Worm (Caenorhabditis elegans) whole organism, late embryonic: ENCODE measurements around the gene nmur-2.

Source experiments
- C08G9.2 ChIP-seq: sonication (generic microtip); optimal IDR thresholded peaks from 2 replicates; lab custom pipeline; 2016; ENCODE audit warnings: mild to moderate bottlenecking, missing genetic modification characterization, moderate library complexity, missing compliant biosample characterization
- C38D4.7 ChIP-seq: fragments of 200-800 bp; sonication (Bioruptor generic); optimal IDR thresholded peaks from 2 replicates; lab custom pipeline; 2018; ENCODE audit warnings: mild to moderate bottlenecking, missing genetic modification characterization, moderate library complexity, missing compliant biosample characterization
- K09A11.1 ChIP-seq: sonication (generic microtip); optimal IDR thresholded peaks from 2 replicates; lab custom pipeline; 2017; ENCODE audit warnings: antibody characterized with exemption, mild to moderate bottlenecking, missing genetic modification characterization, missing compliant biosample characterization; ENCODE audit not compliant: insufficient read depth
- ceh-18 ChIP-seq: sonication (generic microtip); optimal IDR thresholded peaks from 2 replicates; lab custom pipeline; 2016; ENCODE audit warnings: missing genetic modification characterization, missing compliant biosample characterization
- ceh-22 ChIP-seq: sonication (generic microtip); optimal IDR thresholded peaks from 2 replicates; lab custom pipeline; 2017; ENCODE audit warnings: missing biosample characterization, missing genetic modification characterization
- ceh-24 ChIP-seq: sonication (generic microtip); optimal IDR thresholded peaks from 2 replicates; lab custom pipeline; 2016; ENCODE audit warnings: mild to moderate bottlenecking, missing genetic modification characterization, missing compliant biosample characterization
- ceh-31 ChIP-seq: sonication (generic microtip); optimal IDR thresholded peaks from 2 replicates; lab custom pipeline; 2016; ENCODE audit warnings: missing genetic modification characterization, missing compliant biosample characterization
- ceh-34 ChIP-seq: sonication (generic microtip); optimal IDR thresholded peaks from 2 replicates; lab custom pipeline; 2016; ENCODE audit warnings: mild to moderate bottlenecking, missing genetic modification characterization, missing compliant biosample characterization
- ceh-6 ChIP-seq: fragments of 200-800 bp; sonication (Bioruptor generic); optimal IDR thresholded peaks from 2 replicates; lab custom pipeline; 2018; ENCODE audit warnings: mild to moderate bottlenecking, missing genetic modification characterization, missing compliant biosample characterization
- ceh-9 ChIP-seq: sonication (generic microtip); optimal IDR thresholded peaks from 2 replicates; lab custom pipeline; 2016; ENCODE audit warnings: mild to moderate bottlenecking, missing genetic modification characterization, inconsistent platforms, missing compliant biosample characterization
- che-1 ChIP-seq: sonication (generic microtip); optimal IDR thresholded peaks from 2 replicates; lab custom pipeline; 2016; ENCODE audit warnings: mild to moderate bottlenecking, missing genetic modification characterization, missing compliant biosample characterization
- dmd-4 ChIP-seq: sonication (generic microtip); optimal IDR thresholded peaks from 2 replicates; lab custom pipeline; 2016; ENCODE audit warnings: borderline replicate concordance, missing genetic modification characterization, missing compliant biosample characterization
- dve-1 ChIP-seq: sonication (generic microtip); optimal IDR thresholded peaks from 2 replicates; lab custom pipeline; 2017; ENCODE audit warnings: antibody characterized with exemption, mild to moderate bottlenecking, missing genetic modification characterization, missing compliant biosample characterization
- elt-2 ChIP-seq: sonication (generic microtip); optimal IDR thresholded peaks from 2 replicates; lab custom pipeline; 2016; ENCODE audit warnings: missing genetic modification reagents, missing genetic modification characterization, missing compliant biosample characterization
- elt-4 ChIP-seq: sonication (generic microtip); optimal IDR thresholded peaks from 2 replicates; lab custom pipeline; 2016; ENCODE audit warnings: missing genetic modification characterization, missing compliant biosample characterization
- ets-4 ChIP-seq: sonication (generic microtip); optimal IDR thresholded peaks from 2 replicates; lab custom pipeline; 2016; ENCODE audit warnings: missing genetic modification characterization, missing compliant biosample characterization
- hlh-13 ChIP-seq: fragments of 200-800 bp; sonication (Bioruptor generic); optimal IDR thresholded peaks from 2 replicates; lab custom pipeline; 2018; ENCODE audit warnings: mild to moderate bottlenecking, missing genetic modification characterization, missing compliant biosample characterization
- hlh-15 ChIP-seq: sonication (generic microtip); optimal IDR thresholded peaks from 2 replicates; lab custom pipeline; 2016; ENCODE audit warnings: missing genetic modification characterization, missing compliant biosample characterization
- hlh-6 ChIP-seq: sonication (generic microtip); optimal IDR thresholded peaks from 2 replicates; lab custom pipeline; 2016; ENCODE audit warnings: missing genotype, missing genetic modification characterization, missing compliant biosample characterization
- lin-11 ChIP-seq: fragments of 200-800 bp; sonication (Bioruptor generic); optimal IDR thresholded peaks from 2 replicates; lab custom pipeline; 2018; ENCODE audit warnings: mild to moderate bottlenecking, missing genetic modification characterization, missing compliant biosample characterization
- madf-2 ChIP-seq: sonication (generic microtip); optimal IDR thresholded peaks from 2 replicates; lab custom pipeline; 2017; ENCODE audit warnings: missing genetic modification characterization, missing compliant biosample characterization
- mec-3 ChIP-seq: sonication (generic microtip); optimal IDR thresholded peaks from 2 replicates; lab custom pipeline; 2016; ENCODE audit warnings: borderline replicate concordance, missing genetic modification characterization, missing compliant biosample characterization
- nfya-1 ChIP-seq: sonication (generic microtip); optimal IDR thresholded peaks from 2 replicates; lab custom pipeline; 2017; ENCODE audit warnings: missing genetic modification characterization, mild to moderate bottlenecking, missing compliant biosample characterization, antibody characterized with exemption, moderate library complexity
- pax-1 ChIP-seq: fragments of 150-350 bp; optimal IDR thresholded peaks from 2 replicates; lab custom pipeline; 2014; ENCODE audit warnings: missing biosample characterization, missing genetic modification characterization
- pha-2 ChIP-seq: sonication (generic microtip); optimal IDR thresholded peaks from 2 replicates; lab custom pipeline; 2017; ENCODE audit warnings: mild to moderate bottlenecking, missing genetic modification characterization, missing compliant biosample characterization
- pha-4 ChIP-seq: fragments of 150-350 bp; optimal IDR thresholded peaks from 2 replicates; lab custom pipeline; 2018; ENCODE audit warnings: missing biosample characterization, missing genetic modification reagents, missing genetic modification characterization
- pqm-1 ChIP-seq: sonication (generic microtip); optimal IDR thresholded peaks from 2 replicates; lab custom pipeline; 2016; ENCODE audit warnings: missing genetic modification characterization, missing compliant biosample characterization
- pros-1 ChIP-seq: fragments of 150-350 bp; optimal IDR thresholded peaks from 2 replicates; lab custom pipeline; 2014; ENCODE audit warnings: missing biosample characterization, missing genetic modification reagents, missing genetic modification characterization
- rnt-1 ChIP-seq: sonication (generic microtip); optimal IDR thresholded peaks from 2 replicates; lab custom pipeline; 2016; ENCODE audit warnings: missing genetic modification characterization, missing compliant biosample characterization
- sox-4 ChIP-seq: sonication (generic microtip); optimal IDR thresholded peaks from 2 replicates; lab custom pipeline; 2017; ENCODE audit warnings: mild to moderate bottlenecking, missing genetic modification characterization, inconsistent platforms, missing compliant biosample characterization
- syd-9 ChIP-seq: sonication (generic microtip); optimal IDR thresholded peaks from 2 replicates; lab custom pipeline; 2016; ENCODE audit warnings: mild to moderate bottlenecking, missing genetic modification characterization, moderate library complexity, missing compliant biosample characterization
- tbx-2 ChIP-seq: sonication (generic microtip); optimal IDR thresholded peaks from 2 replicates; lab custom pipeline; 2016; ENCODE audit warnings: missing genetic modification characterization, missing compliant biosample characterization
- ttx-3 ChIP-seq: sonication (generic microtip); optimal IDR thresholded peaks from 2 replicates; lab custom pipeline; 2016; ENCODE audit warnings: missing genetic modification reagents, missing genetic modification characterization, missing compliant biosample characterization
- unc-42 ChIP-seq: sonication (generic microtip); optimal IDR thresholded peaks from 2 replicates; lab custom pipeline; 2016; ENCODE audit warnings: missing genotype, missing genetic modification characterization, missing compliant biosample characterization
- unc-55 ChIP-seq: sonication (generic microtip); optimal IDR thresholded peaks from 2 replicates; lab custom pipeline; 2017; ENCODE audit warnings: missing biosample characterization, missing genetic modification reagents, missing genetic modification characterization
- unc-86 ChIP-seq: sonication (generic microtip); optimal IDR thresholded peaks from 2 replicates; lab custom pipeline; 2016; ENCODE audit warnings: missing genetic modification characterization, missing compliant biosample characterization
- zip-5 ChIP-seq: sonication (generic microtip); optimal IDR thresholded peaks from 2 replicates; lab custom pipeline; 2016; ENCODE audit warnings: missing genetic modification characterization, missing compliant biosample characterization
- ztf-16 ChIP-seq: sonication (generic microtip); optimal IDR thresholded peaks from 2 replicates; lab custom pipeline; 2017; ENCODE audit warnings: missing genetic modification characterization, missing compliant biosample characterization

Gene nmur-2

ce11 chrII:159294-159922 is 34.6 kb upstream of the nmur-2 start (continued):
- TF ChIP-seq pha-2 (tag; lab: Kevin White, UChicago) (no peak), ttx-3 (tag; lab: Kevin White, UChicago) (no peak), ceh-9 (no peak), sox-4 (no peak), pha-4 (no peak), unc-86 (tag; lab: Kevin White, UChicago) (no peak), pax-1 (tag; lab: Kevin White, UChicago) (no peak), elt-2 (peak; percentile 5), ets-4 (tag; lab: Kevin White, UChicago) (no peak), ceh-24 (tag; lab: Kevin White, UChicago) (no peak), syd-9 (tag; lab: Kevin White, UChicago) (no peak), nfya-1 (tag; lab: Kevin White, UChicago) (peak; percentile 62), zip-5 (no peak), hlh-15 (tag; lab: Kevin White, UChicago) (no peak), ceh-22 (tag; lab: Kevin White, UChicago) (no peak), K09A11.1 (tag; lab: Kevin White, UChicago) (no peak), ztf-16 (tag; lab: Kevin White, UChicago) (no peak), madf-2 (no peak), unc-55 (GFP tag; lab: Kevin White, UChicago) (peak; percentile 64)

DNA sequence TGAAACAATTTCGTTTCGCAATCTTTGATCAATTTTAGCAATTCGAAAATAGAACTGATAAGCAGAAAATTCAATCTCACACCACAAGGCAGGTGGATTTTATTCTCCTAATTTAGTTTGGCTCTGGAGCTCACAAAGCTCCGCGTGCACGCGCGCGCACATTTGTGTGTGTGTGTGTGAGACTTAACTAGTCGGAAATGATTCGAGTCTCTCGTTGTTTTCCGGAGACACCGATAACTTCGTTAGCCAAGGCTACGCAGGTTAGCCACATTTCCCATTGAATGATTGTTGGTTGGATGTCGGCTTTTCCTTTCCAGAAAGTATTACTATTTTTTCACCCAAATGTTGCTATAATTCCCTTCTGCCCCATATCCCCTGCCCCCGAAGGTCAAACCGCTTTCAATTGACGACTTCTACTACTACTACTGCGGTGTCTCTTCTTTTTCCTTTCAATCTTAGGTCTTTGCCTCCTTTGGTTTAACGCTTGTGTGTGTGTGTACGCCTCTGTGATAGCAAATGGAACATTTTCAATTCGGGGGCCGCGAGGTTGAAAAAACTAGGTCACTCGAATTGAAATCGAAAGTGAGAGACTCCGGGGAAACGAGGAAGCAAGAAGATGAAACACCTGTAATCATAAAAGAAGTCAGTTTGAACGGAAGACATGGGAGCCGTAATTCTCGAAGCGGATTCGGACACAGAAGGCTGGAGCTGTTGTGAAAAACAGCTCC is 33.4 kb upstream of the nmur-2 start:
- TF ChIP-seq syd-9 (tag; lab: Kevin White, UChicago) (no peak), dmd-4 (tag; lab: Kevin White, UChicago) (peak; percentile 21), unc-42 (tag; lab: Kevin White, UChicago) (peak; percentile 93), K09A11.1 (tag; lab: Kevin White, UChicago) (no peak), pros-1 (no peak), rnt-1 (tag; lab: Kevin White, UChicago) (peak; percentile 5)

DNA sequence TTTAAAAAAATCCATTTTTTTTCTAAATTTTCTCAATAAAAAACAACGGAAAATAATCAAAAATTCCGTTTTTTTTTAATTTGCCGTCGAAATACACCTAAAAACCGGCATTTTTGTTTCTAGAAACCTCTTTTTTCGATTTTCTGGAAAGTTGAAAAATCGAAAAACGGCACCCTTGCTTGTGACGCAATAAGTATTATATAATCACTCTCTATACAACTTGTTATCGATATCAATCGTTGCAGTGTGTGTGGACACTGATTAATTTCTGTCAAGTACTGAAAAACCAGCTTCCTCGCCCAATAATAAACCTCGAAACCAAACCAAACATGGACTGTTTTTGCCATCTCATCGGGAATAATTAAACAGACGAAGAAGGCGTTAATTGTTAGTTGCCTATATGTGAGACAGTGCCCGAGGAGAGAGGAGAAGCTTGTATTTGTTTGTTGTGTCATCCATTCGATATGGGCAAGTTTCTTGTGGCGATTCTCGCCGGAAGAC is 32.2 kb upstream of the nmur-2 start:
- TF ChIP-seq hlh-6 (no peak), zip-5 (no peak), ceh-9 (no peak), elt-2 (peak; percentile 65)

DNA sequence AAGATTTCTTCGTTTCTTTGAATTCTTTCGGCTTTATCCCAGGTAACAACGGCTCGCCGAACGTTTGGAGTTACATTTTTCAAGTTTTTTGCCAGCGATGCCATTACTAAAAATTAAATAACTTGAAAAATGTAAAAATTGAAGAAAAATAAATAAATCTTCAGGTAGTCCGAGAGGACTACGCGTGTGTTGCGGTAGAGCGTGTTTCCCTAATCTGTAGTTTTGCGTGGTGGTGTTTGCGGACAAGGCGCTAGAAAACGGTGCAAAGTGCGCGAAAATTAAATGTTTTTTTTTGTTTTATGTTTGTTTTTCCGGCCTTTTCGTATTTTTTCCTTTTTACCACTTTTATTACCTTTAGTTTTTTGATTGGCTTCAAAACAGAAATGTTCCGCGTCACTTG is 31.1 kb upstream of the nmur-2 start, which contains the start of gene mrpl-28:
Gene mrpl-28, minus strand, starts transcription at position 106 of the 400 bp plus-strand sequence.
- TF ChIP-seq mec-3 (tag; lab: Kevin White, UChicago) (no peak), C08G9.2 (tag; lab: Kevin White, UChicago) (peak; percentile 46), che-1 (tag; lab: Kevin White, UChicago) (no peak), dve-1 (tag; lab: Kevin White, UChicago) (peak; percentile 57), unc-42 (tag; lab: Kevin White, UChicago) (peak; percentile 69), dmd-4 (tag; lab: Kevin White, UChicago) (no peak), unc-86 (tag; lab: Kevin White, UChicago) (no peak), pax-1 (tag; lab: Kevin White, UChicago) (peak; percentile 71), ets-4 (tag; lab: Kevin White, UChicago) (peak; percentile 50), lin-11 (no peak), elt-4 (tag; lab: Kevin White, UChicago) (no peak), tbx-2 (tag; lab: Kevin White, UChicago) (peak; percentile 40), ceh-31 (tag; lab: Kevin White, UChicago) (peak; percentile 51), ceh-18 (tag; lab: Kevin White, UChicago) (peak; percentile 52), ceh-6 (no peak), nfya-1 (tag; lab: Kevin White, UChicago) (peak; percentile 66), C38D4.7 (GFP tag; lab: Kevin White, UChicago) (no peak), hlh-13 (GFP tag; lab: Kevin White, UChicago) (no peak), pqm-1 (peak; percentile 43), elt-2 (peak; percentile 63), ceh-34 (tag; lab: Kevin White, UChicago) (peak; percentile 25)
- TF ChIP-seq, all 69 proteins: peak for 12
